Worm (Caenorhabditis elegans): ENCODE measurements around the gene T22D1.17.

DNA sequence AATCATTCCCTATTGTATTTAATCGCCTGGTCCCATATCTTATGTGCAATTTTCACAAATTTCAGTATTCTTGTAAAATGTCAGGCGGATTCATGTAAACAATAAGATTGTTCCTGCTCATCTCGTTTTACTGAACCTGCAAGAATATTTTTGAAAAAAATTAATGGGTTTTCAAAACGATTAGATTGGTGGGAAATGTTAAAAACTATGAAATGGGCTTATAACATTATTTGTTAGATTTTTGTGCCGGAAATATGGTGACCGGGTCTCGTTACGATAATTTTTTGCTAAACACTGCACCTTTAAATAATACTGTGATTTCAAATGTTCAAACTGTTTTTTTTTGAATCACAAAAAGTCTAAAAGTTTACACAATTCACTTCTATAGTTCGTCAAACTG is 369 bp upstream of the T22D1.17 start:
- TF ChIP-seq pha-4 (tag; optimal IDR thresholded peaks at IDR 0.05), result no peak
- no peak for TF ChIP-seq nhr-28 (tag; optimal IDR thresholded peaks at IDR 0.05)
- no peak for TF ChIP-seq R02D3.7 (tag; optimal IDR thresholded peaks at IDR 0.05)

Data from whole organism, L3 larva.